Worm (Caenorhabditis elegans) whole organism, mixed stage, embryonic: ENCODE measurements around the gene acox-1.6.

ENCODE experiments used
- ceh-43 ChIP-seq: fragments of 200-800 bp; sonication (Bioruptor generic); optimal IDR thresholded peaks from 2 replicates; lab custom pipeline; 2018; ENCODE audit warnings: mild to moderate bottlenecking, missing genetic modification characterization, moderate library complexity, missing compliant biosample characterization
- ces-1 ChIP-seq: fragments of 150-350 bp; optimal IDR thresholded peaks from 2 replicates; lab custom pipeline; 2014; ENCODE audit warnings: missing biosample characterization, missing genetic modification reagents, missing genetic modification characterization
- drap-1 ChIP-seq: fragments of 200-800 bp; sonication (Bioruptor generic); optimal IDR thresholded peaks from 3 replicates; lab custom pipeline; 2018; ENCODE audit warnings: mild to moderate bottlenecking, missing genetic modification characterization, missing compliant biosample characterization
- elt-1 ChIP-seq: sonication (generic microtip); optimal IDR thresholded peaks from 2 replicates; lab custom pipeline; 2017; ENCODE audit warnings: missing genetic modification characterization, mild to moderate bottlenecking, missing compliant biosample characterization, antibody characterized with exemption, moderate library complexity, borderline replicate concordance; ENCODE audit not compliant: insufficient read depth
- hlh-1 ChIP-seq: fragments of 150-350 bp; optimal IDR thresholded peaks from 2 replicates; lab custom pipeline; 2014; ENCODE audit warnings: missing biosample characterization, missing genetic modification reagents, missing genetic modification characterization
- lsy-2 ChIP-seq: fragments of 150-350 bp; optimal IDR thresholded peaks from 2 replicates; lab custom pipeline; 2014; ENCODE audit warnings: missing biosample characterization, missing genetic modification characterization
- nhr-2 ChIP-seq: fragments of 150-350 bp; optimal IDR thresholded peaks from 2 replicates; lab custom pipeline; 2014; ENCODE audit warnings: missing biosample characterization, missing genetic modification characterization
- nhr-237 ChIP-seq: fragments of 150-350 bp; optimal IDR thresholded peaks from 2 replicates; lab custom pipeline; 2014; ENCODE audit warnings: missing biosample characterization, missing genetic modification characterization
- nhr-76 ChIP-seq: sonication (generic microtip); optimal IDR thresholded peaks from 2 replicates; lab custom pipeline; 2017; ENCODE audit warnings: missing biosample characterization, missing genetic modification characterization
- unc-39 ChIP-seq: fragments of 150-350 bp; optimal IDR thresholded peaks from 2 replicates; lab custom pipeline; 2014; ENCODE audit warnings: missing biosample characterization, missing genetic modification characterization
- unc-62 ChIP-seq: fragments of 150-350 bp; optimal IDR thresholded peaks from 2 replicates; lab custom pipeline; 2014; ENCODE audit warnings: missing biosample characterization, missing genetic modification reagents, missing genetic modification characterization
- zip-8 ChIP-seq: fragments of 150-350 bp; optimal IDR thresholded peaks from 2 replicates; lab custom pipeline; 2014; ENCODE audit warnings: missing biosample characterization, missing genetic modification characterization

Gene acox-1.6

ce11 chrX:15784570-15784969, 53.8 kb downstream of the acox-1.6 start, which contains the start of gene Y7A5A.3:
Gene Y7A5A.3 (minus strand): TSS chrX:15784670.
- no peak for TF ChIP-seq drap-1 (GFP tag; lab: Kevin White, UChicago)
- no peak for TF ChIP-seq elt-1 (tag; lab: Kevin White, UChicago)
- no peak for TF ChIP-seq hlh-1 (tag; lab: Kevin White, UChicago)
- TF ChIP-seq nhr-2 = no peak
- TF ChIP-seq lsy-2 = no peak
- no peak for TF ChIP-seq nhr-237 (tag; lab: Kevin White, UChicago)
- TF ChIP-seq ces-1 (GFP tag; lab: Kevin White, UChicago) = no peak
- TF ChIP-seq nhr-76 = no peak
- TF ChIP-seq unc-39 (tag; lab: Kevin White, UChicago) = no peak
- no peak for TF ChIP-seq unc-62
- TF ChIP-seq ceh-43 (GFP tag; lab: Kevin White, UChicago) = no peak
- TF ChIP-seq zip-8 (tag; lab: Kevin White, UChicago) = no peak
